Fruit fly (Drosophila melanogaster) whole organism, embryonic: Measurements from ENCODE around the gene TpnC25D.

Source experiments
- C15 ChIP-seq: fragments of 200-800 bp; sonication (Bioruptor generic); IDR thresholded peaks from 3 replicates; pipeline ENCODE4 v1.3.6; 2022; ENCODE audit warnings: missing biosample characterization, missing genetic modification characterization
- CG10654 ChIP-seq: fragments of 200-800 bp; sonication (Bioruptor generic); optimal IDR thresholded peaks from 2 replicates; lab custom pipeline; 2016; ENCODE audit warnings: missing biosample characterization, missing genetic modification characterization
- CG11085 ChIP-seq: fragments of 200-800 bp; sonication (Bioruptor generic); IDR thresholded peaks from 2 replicates; pipeline ENCODE4 v1.3.6; 2022; ENCODE audit warnings: missing biosample characterization, missing genetic modification characterization
- CG11093 ChIP-seq: fragments of 200-800 bp; sonication (Bioruptor generic); IDR thresholded peaks from 3 replicates; pipeline ENCODE4 v1.3.6; 2022; ENCODE audit warnings: missing biosample characterization, missing genetic modification characterization
- CG11247 ChIP-seq: fragments of 200-800 bp; sonication (Bioruptor generic); IDR thresholded peaks from 2 replicates; pipeline ENCODE4 v1.3.6; 2022; ENCODE audit warnings: missing biosample characterization, missing genetic modification characterization
- CG12219 ChIP-seq: fragments of 200-800 bp; sonication (Bioruptor generic); optimal IDR thresholded peaks from 3 replicates; lab custom pipeline; 2018; ENCODE audit warnings: missing biosample characterization, mild to moderate bottlenecking, missing genetic modification characterization
- CG13424 ChIP-seq: fragments of 200-800 bp; sonication (Bioruptor generic); optimal IDR thresholded peaks from 2 replicates; lab custom pipeline; 2019; ENCODE audit warnings: missing biosample characterization, mild to moderate bottlenecking, missing genetic modification characterization, moderate library complexity
- CG14710 ChIP-seq: fragments of 200-800 bp; sonication (Bioruptor generic); optimal IDR thresholded peaks from 3 replicates; lab custom pipeline; 2019; ENCODE audit warnings: missing biosample characterization, mild to moderate bottlenecking, missing genetic modification characterization, moderate library complexity
- CG1529 ChIP-seq: fragments of 200-800 bp; sonication (Bioruptor generic); optimal IDR thresholded peaks from 3 replicates; lab custom pipeline; 2018; ENCODE audit warnings: missing biosample characterization, missing genetic modification characterization
- CG16815 ChIP-seq: fragments of 200-800 bp; sonication (Bioruptor generic); optimal IDR thresholded peaks from 3 replicates; lab custom pipeline; 2017; ENCODE audit warnings: missing biosample characterization, mild to moderate bottlenecking, missing genetic modification characterization
- CG17568 ChIP-seq: fragments of 200-800 bp; sonication (Bioruptor generic); optimal IDR thresholded peaks from 2 replicates; lab custom pipeline; 2018; ENCODE audit warnings: missing biosample characterization, mild to moderate bottlenecking, missing genetic modification characterization, moderate library complexity
- CG17829 ChIP-seq: fragments of 200-800 bp; optimal IDR thresholded peaks from 2 replicates; lab custom pipeline; 2019; ENCODE audit warnings: missing biosample characterization, mild to moderate bottlenecking, missing genetic modification characterization, moderate library complexity
- CG18476 ChIP-seq: fragments of 200-800 bp; sonication (Bioruptor generic); optimal IDR thresholded peaks from 2 replicates; lab custom pipeline; 2016; ENCODE audit warnings: missing biosample characterization, mild to moderate bottlenecking, missing genetic modification characterization
- CG2678 ChIP-seq: fragments of 200-800 bp; sonication (Bioruptor generic); optimal IDR thresholded peaks from 3 replicates; lab custom pipeline; 2019; ENCODE audit warnings: missing biosample characterization, mild to moderate bottlenecking, missing genetic modification characterization, moderate library complexity
- CG2875 ChIP-seq: fragments of 200-800 bp; sonication (Bioruptor generic); optimal IDR thresholded peaks from 2 replicates; lab custom pipeline; 2017; ENCODE audit warnings: missing biosample characterization, mild to moderate bottlenecking, missing genetic modification characterization, missing genetic modification reagents
- CG32767 ChIP-seq: fragments of 200-800 bp; sonication (Bioruptor generic); IDR thresholded peaks from 2 replicates; pipeline ENCODE4 v1.3.6; 2022; ENCODE audit warnings: missing biosample characterization, missing genetic modification characterization
- CG34224 ChIP-seq: fragments of 200-800 bp; sonication (Bioruptor generic); IDR thresholded peaks from 3 replicates; pipeline ENCODE4 v1.3.6; 2022; ENCODE audit warnings: missing biosample characterization, missing genetic modification characterization; ENCODE audit not compliant: partially characterized antibody
- CG42726 ChIP-seq: fragments of 200-800 bp; sonication (Bioruptor generic); IDR thresholded peaks from 2 replicates; pipeline ENCODE4 v1.3.6; 2022; ENCODE audit warnings: missing biosample characterization, missing genetic modification characterization; ENCODE audit not compliant: partially characterized antibody
- CG8290 ChIP-seq, 3 experiments: fragments of 200-800 bp; sonication (Bioruptor generic); optimal IDR thresholded peaks; 2 replicates each; lab custom pipeline; 2016 to 2019; ENCODE audit warnings: missing biosample characterization in 3 of 3, missing genetic modification characterization in 3 of 3, mild to moderate bottlenecking in 2 of 3, moderate library complexity in 1 of 3
- CG9817 ChIP-seq: fragments of 200-800 bp; sonication (Bioruptor generic); optimal IDR thresholded peaks from 2 replicates; lab custom pipeline; 2018; ENCODE audit warnings: missing biosample characterization, mild to moderate bottlenecking, missing genetic modification characterization, moderate library complexity
- CG9876 ChIP-seq: fragments of 200-800 bp; sonication (Bioruptor generic); optimal IDR thresholded peaks from 2 replicates; lab custom pipeline; 2016; ENCODE audit warnings: missing biosample characterization, missing genetic modification characterization
- CTCF ChIP-seq: fragments of 200-800 bp; sonication (Bioruptor generic); optimal IDR thresholded peaks from 2 replicates; lab custom pipeline; 2017; ENCODE audit warnings: missing biosample characterization, mild to moderate bottlenecking, missing genetic modification characterization, moderate library complexity
- Deaf1 ChIP-seq: fragments of 200-800 bp; optimal IDR thresholded peaks from 3 replicates; lab custom pipeline; 2019; ENCODE audit warnings: missing biosample characterization, mild to moderate bottlenecking, missing genetic modification characterization, moderate library complexity
- HLH54F ChIP-seq: fragments of 200-800 bp; sonication (Bioruptor generic); optimal IDR thresholded peaks from 3 replicates; lab custom pipeline; 2016; ENCODE audit warnings: missing biosample characterization, missing genetic modification characterization
- Hsf ChIP-seq: fragments of 200-800 bp; sonication (Bioruptor generic); optimal IDR thresholded peaks from 3 replicates; lab custom pipeline; 2016; ENCODE audit warnings: missing biosample characterization, missing genetic modification characterization
- MTF-1 ChIP-seq: fragments of 200-800 bp; sonication (Bioruptor generic); optimal IDR thresholded peaks from 2 replicates; lab custom pipeline; 2018; ENCODE audit warnings: missing biosample characterization, mild to moderate bottlenecking, missing genetic modification characterization, borderline replicate concordance
- Six4 ChIP-seq: fragments of 200-800 bp; sonication (Bioruptor generic); optimal IDR thresholded peaks from 2 replicates; lab custom pipeline; 2016; ENCODE audit warnings: missing biosample characterization, missing genetic modification characterization
- Sox102F ChIP-seq: fragments of 200-800 bp; sonication (Bioruptor generic); optimal IDR thresholded peaks from 2 replicates; lab custom pipeline; 2018; ENCODE audit warnings: missing biosample characterization, mild to moderate bottlenecking, missing genetic modification characterization, moderate library complexity
- Xrp1 ChIP-seq: fragments of 200-800 bp; sonication (Bioruptor generic); IDR thresholded peaks from 2 replicates; pipeline ENCODE4 v1.3.6; 2022; ENCODE audit warnings: missing biosample characterization, missing genetic modification characterization
- ab ChIP-seq: fragments of 200-800 bp; sonication (Bioruptor generic); optimal IDR thresholded peaks from 2 replicates; lab custom pipeline; 2016; ENCODE audit warnings: missing biosample characterization, missing genetic modification characterization
- bowl ChIP-seq: fragments of 200-800 bp; sonication (Bioruptor generic); IDR thresholded peaks from 2 replicates; pipeline ENCODE4 v1.3.6; 2022; ENCODE audit warnings: missing biosample characterization, missing genetic modification characterization
- cad ChIP-seq: fragments of >200 bp; optimal IDR thresholded peaks from 2 replicates; lab custom pipeline; 2017; ENCODE audit warnings: missing biosample characterization, missing genetic modification characterization
- cg ChIP-seq: fragments of 200-800 bp; sonication (Bioruptor generic); optimal IDR thresholded peaks from 3 replicates; lab custom pipeline; 2019; ENCODE audit warnings: missing biosample characterization, mild to moderate bottlenecking, missing genetic modification characterization, moderate library complexity
- chif ChIP-seq, 2 experiments: fragments of 200-800 bp; sonication (Bioruptor generic); optimal IDR thresholded peaks; 3 replicates each; lab custom pipeline; 2016; ENCODE audit warnings: missing biosample characterization in 2 of 2, missing genetic modification characterization in 2 of 2
- dimm ChIP-seq: fragments of 200-800 bp; sonication (Bioruptor generic); IDR thresholded peaks from 2 replicates; pipeline ENCODE4 v1.3.6; 2022; ENCODE audit warnings: missing biosample characterization, missing genetic modification characterization
- fd96Cb ChIP-seq: fragments of 200-800 bp; sonication (Bioruptor generic); optimal IDR thresholded peaks from 2 replicates; lab custom pipeline; 2018; ENCODE audit warnings: missing biosample characterization, mild to moderate bottlenecking, missing genetic modification characterization, moderate library complexity
- fru ChIP-seq: fragments of >200 bp; optimal IDR thresholded peaks from 2 replicates; lab custom pipeline; 2017
- ftz-f1 ChIP-seq: fragments of 200-800 bp; sonication (Bioruptor generic); optimal IDR thresholded peaks from 2 replicates; lab custom pipeline; 2016; ENCODE audit warnings: missing biosample characterization, missing genetic modification characterization
- grau ChIP-seq: fragments of 200-800 bp; optimal IDR thresholded peaks from 3 replicates; lab custom pipeline; 2019; ENCODE audit warnings: missing biosample characterization, mild to moderate bottlenecking, missing genetic modification characterization, moderate library complexity
- insv ChIP-seq, 2 experiments: fragments of 200-800 bp; sonication (Bioruptor generic); optimal IDR thresholded peaks; 3 replicates each; lab custom pipeline; 2016 to 2018; ENCODE audit warnings: missing biosample characterization in 2 of 2, missing genetic modification characterization in 2 of 2
- jigr1 ChIP-seq: fragments of 200-800 bp; sonication (Bioruptor generic); IDR thresholded peaks from 3 replicates; pipeline ENCODE4 v1.3.6; 2022; ENCODE audit warnings: missing biosample characterization, missing genetic modification characterization
- lbe ChIP-seq: fragments of 200-800 bp; sonication (Bioruptor generic); optimal IDR thresholded peaks from 2 replicates; lab custom pipeline; 2016; ENCODE audit warnings: missing biosample characterization, mild to moderate bottlenecking, missing genetic modification characterization
- mld ChIP-seq: fragments of 200-800 bp; sonication (Bioruptor generic); IDR thresholded peaks from 3 replicates; pipeline ENCODE4 v1.3.6; 2022; ENCODE audit warnings: missing biosample characterization, missing genetic modification characterization; ENCODE audit not compliant: partially characterized antibody
- nerfin-2 ChIP-seq: fragments of 200-800 bp; sonication (Bioruptor generic); IDR thresholded peaks from 2 replicates; pipeline ENCODE4 v1.3.6; 2022; ENCODE audit warnings: missing biosample characterization, missing genetic modification characterization; ENCODE audit not compliant: partially characterized antibody
- oc ChIP-seq: fragments of 200-800 bp; sonication (Bioruptor generic); optimal IDR thresholded peaks from 2 replicates; lab custom pipeline; 2018; ENCODE audit warnings: missing biosample characterization, mild to moderate bottlenecking, missing genetic modification characterization, moderate library complexity
- salm ChIP-seq: fragments of 200-800 bp; sonication (Bioruptor generic); optimal IDR thresholded peaks from 2 replicates; lab custom pipeline; 2018; ENCODE audit warnings: missing biosample characterization, mild to moderate bottlenecking, missing genetic modification characterization
- slp2 ChIP-seq: fragments of 200-800 bp; sonication (Bioruptor generic); optimal IDR thresholded peaks from 2 replicates; lab custom pipeline; 2016; ENCODE audit warnings: missing biosample characterization, missing genetic modification characterization
- tgo ChIP-seq: fragments of 200-800 bp; sonication (Bioruptor generic); IDR thresholded peaks from 3 replicates; pipeline ENCODE4 v1.3.6; 2022; ENCODE audit warnings: missing biosample characterization, missing genetic modification characterization
- trh ChIP-seq: fragments of 200-800 bp; sonication (Bioruptor generic); optimal IDR thresholded peaks from 2 replicates; lab custom pipeline; 2016; ENCODE audit warnings: missing biosample characterization, missing genetic modification characterization
- tup ChIP-seq: fragments of 200-800 bp; sonication (Bioruptor generic); optimal IDR thresholded peaks from 2 replicates; lab custom pipeline; 2016; ENCODE audit warnings: missing biosample characterization, mild to moderate bottlenecking, missing genetic modification characterization, moderate library complexity
- vvl ChIP-seq: fragments of 200-800 bp; sonication (Bioruptor generic); IDR thresholded peaks from 2 replicates; pipeline ENCODE4 v1.3.6; 2022; ENCODE audit warnings: missing biosample characterization, missing genetic modification characterization

Gene TpnC25D

DNA sequence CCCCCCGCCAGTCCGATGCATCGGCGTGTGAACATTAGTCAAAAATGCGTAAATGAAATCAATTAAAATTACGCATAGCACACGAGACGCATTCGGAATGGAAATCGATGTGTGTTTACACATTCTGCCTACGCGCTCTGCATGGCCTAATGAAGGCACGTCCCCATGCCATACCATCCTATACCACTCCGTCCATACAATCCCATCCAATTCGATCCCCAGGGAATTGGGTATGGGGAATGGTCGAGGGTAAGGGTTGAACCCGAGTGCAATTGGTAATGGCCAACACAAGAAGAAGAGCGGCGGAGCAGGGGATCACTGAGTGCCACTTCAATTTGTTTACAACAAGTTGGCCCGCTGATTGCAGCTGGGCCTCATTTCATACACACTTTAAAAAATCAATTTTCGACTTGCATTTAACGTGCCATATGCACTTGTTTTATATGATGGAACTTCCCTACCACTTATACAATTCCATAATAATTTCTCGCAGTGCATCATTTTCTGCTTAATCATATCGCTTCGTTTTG, 28.9 kb downstream of the TpnC25D start (continued):
- TF ChIP-seq chif (GFP tag; optimal IDR thresholded peaks at IDR 0.05; lab: Kevin White, UChicago) (peak; percentile 22 to 62), jigr1 (GFP tag; lab: Robert Waterston, UW) (no peak), Hsf (GFP tag; lab: Kevin White, UChicago) (no peak), Sox102F (GFP tag; lab: Kevin White, UChicago) (peak; percentile 54), nerfin-2 (GFP tag; lab: Robert Waterston, UW) (no peak), insv (GFP tag; optimal IDR thresholded peaks at IDR 0.05; lab: Kevin White, UChicago) (no peak), CG11093 (GFP tag; lab: Robert Waterston, UW) (no peak), CG11247 (GFP tag; lab: Robert Waterston, UW) (no peak), dimm (GFP tag; lab: Robert Waterston, UW) (no peak), bowl (GFP tag; lab: Robert Waterston, UW) (no peak), tup (GFP tag; lab: Kevin White, UChicago) (no peak), Six4 (peak; percentile 26), CG18476 (GFP tag; lab: Kevin White, UChicago) (no peak), fd96Cb (tag; lab: Kevin White, UChicago) (peak; percentile 36), slp2 (GFP tag; lab: Kevin White, UChicago) (peak; percentile 29), ab (GFP tag; lab: Kevin White, UChicago) (no peak), CTCF (GFP tag; lab: Kevin White, UChicago) (no peak), CG14710 (tag; lab: Kevin White, UChicago) (peak; percentile 54), CG17568 (GFP tag; lab: Kevin White, UChicago) (no peak), cg (GFP tag; lab: Kevin White, UChicago) (no peak), mld (no peak), CG2875 (GFP tag; lab: Kevin White, UChicago) (peak; percentile 19), CG13424 (peak; percentile 30), lbe (no peak), CG9876 (GFP tag; lab: Kevin White, UChicago) (no peak), CG1529 (GFP tag; lab: Kevin White, UChicago) (peak; percentile 23), cad (GFP tag; lab: Kevin White, UChicago) (no peak), grau (tag; lab: Kevin White, UChicago) (peak; percentile 25), CG10654 (GFP tag; lab: Kevin White, UChicago) (no peak), MTF-1 (GFP tag; lab: Kevin White, UChicago) (no peak), fru (lab: Kevin White, UChicago) (no peak), CG16815 (GFP tag; lab: Kevin White, UChicago) (peak; percentile 18), oc (tag; lab: Kevin White, UChicago) (peak; percentile 69), salm (tag; lab: Kevin White, UChicago) (peak; percentile 18), trh (GFP tag; lab: Kevin White, UChicago) (no peak), CG17829 (tag; lab: Kevin White, UChicago) (peak; percentile 74), CG11085 (no peak), CG32767 (GFP tag; lab: Robert Waterston, UW) (no peak), Deaf1 (tag; lab: Kevin White, UChicago) (no peak), CG34224 (GFP tag; lab: Robert Waterston, UW) (no peak), HLH54F (GFP tag; lab: Kevin White, UChicago) (no peak), Xrp1 (peak; percentile 68; the same call in 1 of the 2 replicates), tgo (no peak), vvl (GFP tag; lab: Robert Waterston, UW) (peak; percentile 79; the same call in 1 of the 2 replicates), CG9817 (tag; lab: Kevin White, UChicago) (no peak), CG42726 (GFP tag; lab: Robert Waterston, UW) (no peak), C15 (no peak), CG2678 (peak; percentile 40), CG12219 (GFP tag; lab: Kevin White, UChicago) (peak; percentile 29), CG8290 (GFP tag; optimal IDR thresholded peaks at IDR 0.05; lab: Kevin White, UChicago) (peak; percentile 19), CG8290 (tag; optimal IDR thresholded peaks at IDR 0.05; lab: Kevin White, UChicago) (no peak), ftz-f1 (no peak)
